Worm (Caenorhabditis elegans) whole organism, L4 larva: ENCODE results near the gene nhr-98.

ENCODE experiments used
- F10B5.3 ChIP-seq: sonication (generic microtip); optimal IDR thresholded peaks from 2 replicates; lab custom pipeline; 2016; ENCODE audit warnings: mild to moderate bottlenecking, missing genetic modification characterization, missing compliant biosample characterization
- R02D3.7 ChIP-seq: fragments of 150-350 bp; sonication (generic microtip); optimal IDR thresholded peaks from 3 replicates; lab custom pipeline; 2014; ENCODE audit warnings: missing biosample characterization, missing genetic modification characterization
- T20F7.1 ChIP-seq: fragments of 200-800 bp; sonication (Bioruptor generic); optimal IDR thresholded peaks from 2 replicates; lab custom pipeline; 2018; ENCODE audit warnings: mild to moderate bottlenecking, missing genetic modification characterization, missing compliant biosample characterization
- Y105C5A.15 ChIP-seq: fragments of 200-800 bp; sonication (Bioruptor generic); IDR thresholded peaks from 2 replicates; pipeline ENCODE4 v1.3.6; 2022; ENCODE audit warnings: missing genetic modification characterization, missing compliant biosample characterization
- ZK337.2 ChIP-seq: fragments of 200-800 bp; sonication (Bioruptor generic); IDR thresholded peaks from 2 replicates; pipeline ENCODE4 v1.3.6; 2022; ENCODE audit warnings: missing genetic modification reagents, missing genetic modification characterization, missing compliant biosample characterization
- aha-1 ChIP-seq: fragments of 150-350 bp; peaks from one replicate; lab custom pipeline; 2014; ENCODE audit warnings: missing biosample characterization, missing genetic modification characterization
- ama-1 ChIP-seq: fragments of 150-350 bp; optimal IDR thresholded peaks from 2 replicates; lab custom pipeline; 2014; ENCODE audit warnings: inconsistent platforms, mixed read lengths
- ceh-28 ChIP-seq: fragments of 150-350 bp; optimal IDR thresholded peaks from 2 replicates; lab custom pipeline; 2014; ENCODE audit warnings: missing biosample characterization, missing genetic modification reagents, missing genetic modification characterization
- ceh-32 ChIP-seq: sonication (generic microtip); optimal IDR thresholded peaks from 2 replicates; lab custom pipeline; 2016; ENCODE audit warnings: mild to moderate bottlenecking, missing genetic modification characterization, missing compliant biosample characterization; ENCODE audit not compliant: poor library complexity
- ceh-82 ChIP-seq: sonication (generic microtip); optimal IDR thresholded peaks from 2 replicates; lab custom pipeline; 2017; ENCODE audit warnings: missing biosample characterization, missing genetic modification characterization
- daf-16 ChIP-seq, 3 experiments: sonication (generic microtip); optimal IDR thresholded peaks; 2 replicates each; lab custom pipeline; 2016 to 2017; ENCODE audit warnings: missing genetic modification characterization in 3 of 3, missing genetic modification reagents in 3 of 3, mild to moderate bottlenecking in 2 of 3, missing compliant biosample characterization in 2 of 3, missing biosample characterization in 1 of 3, moderate library complexity in 1 of 3
- daf-19 ChIP-seq: fragments of 200-800 bp; sonication (Bioruptor generic); conservative IDR thresholded peaks from 2 replicates; pipeline ENCODE4 v1.3.6; 2022; ENCODE audit warnings: missing genetic modification characterization, missing compliant biosample characterization
- dmd-6 ChIP-seq: fragments of 200-800 bp; sonication (Bioruptor generic); IDR thresholded peaks from 2 replicates; pipeline ENCODE4 v1.3.6; 2022; ENCODE audit warnings: missing genetic modification reagents, missing genetic modification characterization, missing compliant biosample characterization
- hif-1 ChIP-seq, 2 experiments: sonication (generic microtip); optimal IDR thresholded peaks; 2 replicates each; lab custom pipeline; 2016 to 2017; ENCODE audit warnings: missing compliant biosample characterization in 2 of 2, missing genetic modification characterization in 2 of 2, missing genetic modification reagents in 2 of 2, missing genotype in 2 of 2, mild to moderate bottlenecking in 1 of 2
- lin-1 ChIP-seq: fragments of 200-800 bp; sonication (Bioruptor generic); IDR thresholded peaks from 2 replicates; pipeline ENCODE4 v1.3.6; 2022; ENCODE audit warnings: missing genetic modification reagents, missing genetic modification characterization, missing compliant biosample characterization
- lin-13 ChIP-seq: fragments of 150-350 bp; optimal IDR thresholded peaks from 2 replicates; lab custom pipeline; 2014; ENCODE audit warnings: missing biosample characterization, missing genetic modification reagents, missing genetic modification characterization
- lin-29 ChIP-seq: fragments of 200-800 bp; sonication (Bioruptor generic); IDR thresholded peaks from 2 replicates; pipeline ENCODE4 v1.3.6; 2022; ENCODE audit warnings: missing genetic modification reagents, missing genetic modification characterization, missing compliant biosample characterization
- lir-3 ChIP-seq: sonication (generic microtip); optimal IDR thresholded peaks from 2 replicates; lab custom pipeline; 2016; ENCODE audit warnings: mild to moderate bottlenecking, missing genetic modification characterization, missing compliant biosample characterization
- mdt-29 ChIP-seq: fragments of 200-800 bp; sonication (Bioruptor generic); IDR thresholded peaks from 2 replicates; pipeline ENCODE4 v1.3.6; 2022; ENCODE audit warnings: missing genetic modification reagents, missing genetic modification characterization, missing compliant biosample characterization
- mes-2 ChIP-seq: sonication (generic microtip); optimal IDR thresholded peaks from 2 replicates; lab custom pipeline; 2016; ENCODE audit warnings: missing genotype, mild to moderate bottlenecking, missing genetic modification characterization, missing compliant biosample characterization; ENCODE audit not compliant: poor library complexity, severe bottlenecking
- nhr-25 ChIP-seq: sonication (generic microtip); optimal IDR thresholded peaks from 2 replicates; lab custom pipeline; 2017; ENCODE audit warnings: missing genetic modification characterization, mild to moderate bottlenecking, missing compliant biosample characterization, antibody characterized with exemption, moderate library complexity, borderline replicate concordance; ENCODE audit not compliant: insufficient read depth
- nhr-77 ChIP-seq: fragments of 150-350 bp; optimal IDR thresholded peaks from 2 replicates; lab custom pipeline; 2014; ENCODE audit warnings: missing biosample characterization, missing genetic modification characterization
- pqm-1 ChIP-seq: sonication (generic microtip); optimal IDR thresholded peaks from 2 replicates; lab custom pipeline; 2017; ENCODE audit warnings: missing biosample characterization, missing genetic modification characterization
- set-16 ChIP-seq: fragments of 200-800 bp; sonication (Bioruptor generic); IDR thresholded peaks from 2 replicates; pipeline ENCODE4 v1.3.6; 2022; ENCODE audit warnings: missing genetic modification reagents, missing genetic modification characterization, missing compliant biosample characterization
- skn-1 ChIP-seq: fragments of 150-350 bp; optimal IDR thresholded peaks from 2 replicates; lab custom pipeline; 2014; ENCODE audit warnings: missing biosample characterization, missing genetic modification characterization
- spr-1 ChIP-seq: sonication (generic microtip); optimal IDR thresholded peaks from 2 replicates; lab custom pipeline; 2016; ENCODE audit warnings: mild to moderate bottlenecking, missing genetic modification characterization, missing compliant biosample characterization
- unc-39 ChIP-seq: sonication (generic microtip); optimal IDR thresholded peaks from 2 replicates; lab custom pipeline; 2017; ENCODE audit warnings: missing biosample characterization, missing genetic modification characterization
- unc-62 ChIP-seq, 3 experiments: fragments of 150-350 bp in 1 of 3; sonication (generic microtip); optimal IDR thresholded peaks in 2 of 3; peaks in 1 of 3; 1 replicate in 1 of 3; 2 replicates in 2 of 3; lab custom pipeline; 2014 to 2017; ENCODE audit warnings: missing biosample characterization in 3 of 3, missing genetic modification characterization in 3 of 3, missing genetic modification reagents in 3 of 3, missing genotype in 1 of 3
- vab-7 ChIP-seq: fragments of 200-800 bp; sonication (Bioruptor generic); IDR thresholded peaks from 2 replicates; pipeline ENCODE4 v1.3.6; 2022; ENCODE audit warnings: missing genetic modification reagents, missing genetic modification characterization, missing compliant biosample characterization
- zfp-2 ChIP-seq: sonication (generic microtip); optimal IDR thresholded peaks from 2 replicates; lab custom pipeline; 2016; ENCODE audit warnings: mild to moderate bottlenecking, missing genetic modification characterization, missing compliant biosample characterization
- zfp-3 ChIP-seq: fragments of 200-800 bp; sonication (Bioruptor generic); conservative IDR thresholded peaks from 2 replicates; pipeline ENCODE4 v1.3.6; 2022; ENCODE audit warnings: missing genetic modification reagents, missing genetic modification characterization, missing compliant biosample characterization

The nhr-98 gene

DNA sequence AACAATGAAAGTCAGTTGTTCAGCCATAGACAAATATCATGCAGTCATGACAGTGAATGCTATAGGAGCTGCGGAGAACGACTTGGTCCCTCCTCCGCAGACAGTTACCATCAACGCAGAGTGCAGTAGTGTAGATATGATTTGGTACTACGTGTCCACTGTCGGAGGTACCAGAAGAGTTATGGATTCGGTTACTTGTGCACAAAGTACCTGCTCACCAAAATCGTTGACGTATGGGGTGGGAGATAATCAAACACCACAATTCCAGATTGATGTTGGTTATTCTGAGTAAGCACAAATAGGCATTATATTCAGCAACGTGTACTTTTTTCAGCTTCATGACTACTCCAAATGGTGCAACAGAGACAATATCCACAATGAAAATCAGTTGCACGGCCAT lies 20.7 kb upstream of the nhr-98 start:
- TF ChIP-seq unc-62 (GFP tag; optimal IDR thresholded peaks at IDR 0.05 in 1 of 2; lab: Kevin White, UChicago) = peak in 1 of 2 experiments; percentile 94
- no peak for TF ChIP-seq unc-62 (tag; optimal IDR thresholded peaks at IDR 0.05; lab: Kevin White, UChicago)
- no peak for TF ChIP-seq hif-1 (tag; optimal IDR thresholded peaks at IDR 0.05; lab: Kevin White, UChicago)

DNA sequence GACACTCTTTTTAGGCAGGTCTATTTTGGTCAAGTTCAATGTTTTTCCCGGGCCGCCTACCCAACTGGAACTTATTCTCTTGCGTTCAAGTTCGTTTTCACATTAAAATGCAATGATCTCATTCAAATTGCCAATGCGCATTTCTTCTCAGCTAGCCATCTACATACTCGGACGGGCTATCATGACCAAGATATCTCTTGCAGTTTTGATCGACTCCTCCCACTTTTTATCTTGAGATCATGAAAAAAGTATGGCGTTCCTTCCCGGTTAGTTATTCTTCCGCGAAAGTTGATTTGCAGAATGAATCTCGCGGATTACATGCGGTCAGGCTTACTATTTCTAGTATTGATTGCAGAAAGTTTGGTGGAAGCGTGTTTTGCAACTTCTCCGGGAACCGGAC lies 19.8 kb upstream of the nhr-98 start, which contains the start of gene B0554.2:
Gene B0554.2, plus strand, starts transcription at position 301 of the 400 bp plus-strand sequence.
- TF ChIP-seq dmd-6 (GFP tag; lab: Robert Waterston, UW) (no peak), ZK337.2 (GFP tag; lab: Robert Waterston, UW) (no peak), lin-13 (GFP tag; lab: Kevin White, UChicago) (no peak), pqm-1 (tag; lab: Kevin White, UChicago) (no peak), lin-29 (no peak), vab-7 (GFP tag; lab: Robert Waterston, UW) (no peak), nhr-25 (tag; lab: Kevin White, UChicago) (no peak), unc-39 (tag; lab: Kevin White, UChicago) (no peak), zfp-3 (GFP tag; lab: Robert Waterston, UW) (no peak)

DNA sequence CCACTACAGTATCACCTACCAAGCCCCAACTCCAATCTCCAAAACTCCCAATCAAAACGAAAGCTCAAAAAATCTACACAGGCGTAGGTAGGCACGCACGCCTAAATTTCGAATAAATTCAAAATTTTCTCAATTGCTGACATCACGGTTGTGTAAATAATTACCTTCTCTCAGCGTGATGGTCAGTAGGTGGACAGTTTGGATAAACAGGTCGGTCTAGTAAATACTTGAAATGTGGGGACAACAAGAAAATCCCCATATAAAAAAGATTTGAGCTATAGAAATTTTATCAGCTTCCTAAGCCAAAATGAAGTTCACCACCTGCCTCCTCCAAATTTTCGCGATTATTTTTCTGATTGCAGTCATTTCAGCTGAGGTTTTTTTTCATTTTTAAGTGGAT lies 15.6 kb upstream of the nhr-98 start, which contains the start of gene B0554.1:
Gene B0554.1, plus strand, starts transcription at position 301 of the 400 bp plus-strand sequence.
- no peak for TF ChIP-seq mdt-29 (GFP tag; lab: Robert Waterston, UW)
- TF ChIP-seq R02D3.7 = no peak
- no peak for TF ChIP-seq daf-16 (GFP tag; optimal IDR thresholded peaks at IDR 0.05; lab: Kevin White, UChicago)
- no peak for TF ChIP-seq daf-16 (tag; optimal IDR thresholded peaks at IDR 0.05; lab: Kevin White, UChicago)
- no peak for TF ChIP-seq spr-1 (tag; lab: Kevin White, UChicago)
- no peak for TF ChIP-seq F10B5.3 (tag; lab: Kevin White, UChicago)
- TF ChIP-seq ceh-82 (tag; lab: Kevin White, UChicago) = no peak
- TF ChIP-seq ceh-28 = no peak

DNA sequence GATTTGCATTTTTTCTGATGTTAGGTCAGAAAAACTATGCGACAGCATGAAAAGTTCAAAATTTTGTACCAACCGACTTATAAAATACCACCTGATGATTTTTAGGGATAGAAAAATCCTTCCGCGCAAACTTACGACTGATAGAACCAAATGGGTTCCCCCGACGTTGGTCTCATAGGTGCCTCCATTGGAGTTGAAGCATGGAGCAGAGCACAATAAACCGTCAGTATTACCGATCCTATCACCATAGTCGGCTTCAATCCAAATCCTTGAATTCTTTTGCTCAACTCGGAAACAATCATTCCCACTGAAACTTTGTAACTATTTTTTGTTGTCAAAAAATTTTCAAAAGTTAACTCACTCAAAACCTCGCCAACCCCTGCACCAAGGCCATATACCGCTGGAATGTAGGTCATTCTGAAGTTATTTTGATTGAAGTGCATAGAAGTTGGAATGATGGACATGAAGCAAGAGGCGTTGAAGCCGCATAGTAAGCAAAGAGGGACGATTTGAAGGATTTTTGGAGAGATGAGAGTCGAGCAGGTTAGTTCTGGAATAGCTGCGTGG lies 14.4 kb upstream of the nhr-98 start:
- TF ChIP-seq ceh-82 (tag; lab: Kevin White, UChicago) (no peak), aha-1 (tag; lab: Kevin White, UChicago) (peak; percentile 92), unc-62 (GFP tag; optimal IDR thresholded peaks at IDR 0.05 in 1 of 2; lab: Kevin White, UChicago) (peak in 1 of 2 experiments; percentile 90), unc-62 (tag; optimal IDR thresholded peaks at IDR 0.05; lab: Kevin White, UChicago) (no peak), set-16 (no peak), Y105C5A.15 (GFP tag; lab: Robert Waterston, UW) (no peak)
- TF ChIP-seq, all 104 proteins: peak for 2

DNA sequence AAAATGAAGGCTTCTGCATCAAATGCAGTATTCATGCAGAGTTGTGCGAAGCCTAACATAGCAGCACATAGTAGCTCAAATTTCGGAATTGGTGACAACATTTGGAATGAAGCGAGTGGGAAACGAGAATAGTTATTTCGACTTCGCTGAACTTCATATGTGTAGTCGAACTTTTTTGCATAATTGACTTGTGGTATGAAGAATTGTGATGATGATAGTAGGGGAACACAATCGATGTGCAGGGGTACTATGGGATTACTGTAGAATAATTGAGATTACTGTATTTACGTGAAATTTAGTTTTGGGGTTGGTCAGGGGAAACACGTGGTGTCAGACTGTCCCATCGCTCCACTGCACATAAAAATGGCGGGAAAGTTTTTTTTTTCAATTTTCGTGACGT lies 12.7 kb upstream of the nhr-98 start, which contains the start of gene B0554.7:
Gene B0554.7, minus strand, starts transcription at position 101 of the 400 bp plus-strand sequence.
- TF ChIP-seq lir-3 (tag; lab: Kevin White, UChicago) (no peak), skn-1 (tag; lab: Kevin White, UChicago) (no peak), ama-1 (lab: Kevin White, UChicago) (no peak), nhr-77 (tag; lab: Kevin White, UChicago) (no peak), T20F7.1 (no peak), mes-2 (tag; lab: Kevin White, UChicago) (no peak), ceh-32 (tag; lab: Kevin White, UChicago) (no peak), aha-1 (tag; lab: Kevin White, UChicago) (peak; percentile 13)

DNA sequence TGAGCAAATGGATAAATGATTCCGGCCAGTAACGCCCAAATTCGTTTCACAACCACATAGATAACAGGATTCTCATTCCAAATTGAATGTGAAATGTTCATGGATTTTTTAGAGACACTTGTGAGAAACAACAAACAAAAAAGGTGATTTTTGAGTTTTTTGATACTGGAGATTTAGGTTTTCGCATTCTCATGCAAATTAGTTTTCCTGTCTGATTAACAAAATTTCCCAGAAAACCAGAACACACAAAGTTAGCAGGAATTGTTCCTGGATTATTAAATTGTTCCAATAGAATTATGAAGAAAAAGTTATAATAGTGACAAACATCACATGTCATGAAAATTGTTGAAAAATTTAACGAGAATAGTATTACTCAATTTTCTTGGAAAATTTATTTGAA lies 10.5 kb upstream of the nhr-98 start, which contains the start of gene srh-33:
Gene srh-33, minus strand, starts transcription at position 101 of the 400 bp plus-strand sequence.
- no peak for TF ChIP-seq lin-1 (GFP tag; lab: Robert Waterston, UW)
- TF ChIP-seq zfp-2 (tag; lab: Kevin White, UChicago) = no peak
- TF ChIP-seq daf-19 (GFP tag; lab: Robert Waterston, UW) = no peak
- TF ChIP-seq, all 104 proteins: peak for 0
